Fruit fly (Drosophila melanogaster) whole organism, wandering third instar larva: Measurements from ENCODE around the gene Task6.

Experiments used
- Mio ChIP-seq: sonication (Bioruptor generic); optimal IDR thresholded peaks from 2 replicates; lab custom pipeline; 2016; ENCODE audit warnings: missing biosample characterization, missing genetic modification characterization
- N ChIP-seq: fragments of >200 bp; optimal IDR thresholded peaks from 2 replicates; lab custom pipeline; 2018; ENCODE audit warnings: missing biosample characterization, missing external identifiers, missing genetic modification characterization
- Sp1 ChIP-seq: fragments of 200-800 bp; sonication (Bioruptor generic); optimal IDR thresholded peaks from 3 replicates; lab custom pipeline; 2019; ENCODE audit warnings: missing biosample characterization, mild to moderate bottlenecking, missing genetic modification characterization, moderate library complexity

dm6 chr3R:13659865-13660738 is 14.2 kb downstream of the Task6 start, which contains the start of gene Hrb87F:
- TF ChIP-seq Mio (no peak), N (GFP tag; lab: Kevin White, UChicago) (no peak), Sp1 (GFP tag; lab: Kevin White, UChicago) (peak; percentile 46)
